Fruit fly (Drosophila melanogaster): ENCODE results near the gene fz2.
A peak's percentile ranks its signal among the peaks of the same experiment; 100 is the strongest.

The fz2 gene

dm6 chr3L:19092125-19093058 is 142.8 kb downstream of the fz2 start, which contains the start of gene MESR6 (continued):
- no peak; the same call in 2 of the 3 replicates for TF ChIP-seq zfh1 (GFP tag; IDR thresholded peaks at IDR 0.05)
- TF ChIP-seq Atf6 (GFP tag; IDR thresholded peaks at IDR 0.05), result peak; percentile 45; the same call in 1 of the 2 replicates
- no peak for TF ChIP-seq btn (GFP tag; optimal IDR thresholded peaks at IDR 0.05)
- TF ChIP-seq Stat92E (GFP tag; optimal IDR thresholded peaks at IDR 0.05), result peak in 1 of 3 experiments; percentile 75
- no peak for TF ChIP-seq CG10959 (GFP tag; IDR thresholded peaks at IDR 0.05)
- TF ChIP-seq Dp (GFP tag; optimal IDR thresholded peaks at IDR 0.05), result peak; percentile 64
- TF ChIP-seq CG10565 (GFP tag; optimal IDR thresholded peaks at IDR 0.05), result no peak
- no peak for TF ChIP-seq ab (GFP tag; optimal IDR thresholded peaks at IDR 0.05)
- peak; percentile 17; the same call in 1 of the 3 replicates for TF ChIP-seq CG14050 (GFP tag; IDR thresholded peaks at IDR 0.05)
- peak; percentile 61 for TF ChIP-seq gro (GFP tag; optimal IDR thresholded peaks at IDR 0.05)
- no peak for TF ChIP-seq CG3065 (GFP tag; optimal IDR thresholded peaks at IDR 0.05)
- no peak for TF ChIP-seq jumu (GFP tag; optimal IDR thresholded peaks at IDR 0.05)
- peak; percentile 28; the same call in 1 of the 3 replicates for TF ChIP-seq CG11695 (GFP tag; IDR thresholded peaks at IDR 0.05)
- peak; percentile 85 for TF ChIP-seq Opbp (GFP tag; IDR thresholded peaks at IDR 0.05; ENCODE audit: partially characterized antibody)
- TF ChIP-seq unpg (GFP tag; optimal IDR thresholded peaks at IDR 0.05), result peak; percentile 34
- TF ChIP-seq psq (GFP tag; optimal IDR thresholded peaks at IDR 0.05), result no peak
- no peak for TF ChIP-seq Hmx (GFP tag; optimal IDR thresholded peaks at IDR 0.05)
- TF ChIP-seq CG3995 (GFP tag; optimal IDR thresholded peaks at IDR 0.05), result no peak
- TF ChIP-seq en (GFP tag; optimal IDR thresholded peaks at IDR 0.05), result no peak
- no peak for TF ChIP-seq Optix (GFP tag; IDR thresholded peaks at IDR 0.05)
- no peak for TF ChIP-seq dati (GFP tag; IDR thresholded peaks at IDR 0.05)
- TF ChIP-seq Scr (GFP tag; IDR thresholded peaks at IDR 0.05; ENCODE audit: partially characterized antibody), result peak; percentile 84
- TF ChIP-seq CG31365 (tag; optimal IDR thresholded peaks at IDR 0.05), result no peak
- no peak; the same call in 1 of the 2 replicates for TF ChIP-seq CG3847 (GFP tag; IDR thresholded peaks at IDR 0.05)
- no peak for TF ChIP-seq CG14014 (GFP tag; IDR thresholded peaks at IDR 0.05)
- TF ChIP-seq ind (GFP tag; optimal IDR thresholded peaks at IDR 0.05), result no peak
- no peak for TF ChIP-seq wek (GFP tag; optimal IDR thresholded peaks at IDR 0.05)
- TF ChIP-seq NC2β (GFP tag; optimal IDR thresholded peaks at IDR 0.05), result no peak
- TF ChIP-seq Sry-β (GFP tag; optimal IDR thresholded peaks at IDR 0.05), result no peak
- TF ChIP-seq Dll (GFP tag; IDR thresholded peaks at IDR 0.05; ENCODE audit: partially characterized antibody), result peak; percentile 88
- TF ChIP-seq ttk (GFP tag; IDR thresholded peaks at IDR 0.05), result no peak
- no peak for TF ChIP-seq CG7745 (tag; optimal IDR thresholded peaks at IDR 0.05)
- no peak for TF ChIP-seq CG12155 (GFP tag; optimal IDR thresholded peaks at IDR 0.05)
- TF ChIP-seq CG14667 (GFP tag; IDR thresholded peaks at IDR 0.05), result no peak
- no peak for TF ChIP-seq CG12299 (tag; optimal IDR thresholded peaks at IDR 0.05)
- TF ChIP-seq sna (GFP tag; IDR thresholded peaks at IDR 0.05; ENCODE audit: partially characterized antibody), result peak; percentile 75
- TF ChIP-seq NC2α (GFP tag; optimal IDR thresholded peaks at IDR 0.05), result no peak
- no peak for TF ChIP-seq ken (GFP tag; IDR thresholded peaks at IDR 0.05)
- TF ChIP-seq ssp (GFP tag; IDR thresholded peaks at IDR 0.05), result no peak
- TF ChIP-seq ranshi (GFP tag; IDR thresholded peaks at IDR 0.05), result peak; percentile 51; the same call in 1 of the 2 replicates
- TF ChIP-seq CG12219 (GFP tag; optimal IDR thresholded peaks at IDR 0.05), result no peak
- TF ChIP-seq dm (GFP tag; optimal IDR thresholded peaks at IDR 0.05), result no peak
- TF ChIP-seq E2f2 (GFP tag; IDR thresholded peaks at IDR 0.05), result peak; percentile 58; the same call in 1 of the 2 replicates
- no peak for TF ChIP-seq CG4854 (GFP tag; optimal IDR thresholded peaks at IDR 0.05)
- peak; percentile 55 for TF ChIP-seq D19B (GFP tag; optimal IDR thresholded peaks at IDR 0.05)
- no peak for TF ChIP-seq CG15011 (GFP tag; optimal IDR thresholded peaks at IDR 0.05)
- TF ChIP-seq zf30C (GFP tag; optimal IDR thresholded peaks at IDR 0.05), result no peak
- no peak for TF ChIP-seq Dfd (GFP tag; optimal IDR thresholded peaks at IDR 0.05)
- no peak for TF ChIP-seq CG11093 (GFP tag; IDR thresholded peaks at IDR 0.05)
